Worm (Caenorhabditis elegans): Measurements from ENCODE around the gene hst-2.

DNA sequence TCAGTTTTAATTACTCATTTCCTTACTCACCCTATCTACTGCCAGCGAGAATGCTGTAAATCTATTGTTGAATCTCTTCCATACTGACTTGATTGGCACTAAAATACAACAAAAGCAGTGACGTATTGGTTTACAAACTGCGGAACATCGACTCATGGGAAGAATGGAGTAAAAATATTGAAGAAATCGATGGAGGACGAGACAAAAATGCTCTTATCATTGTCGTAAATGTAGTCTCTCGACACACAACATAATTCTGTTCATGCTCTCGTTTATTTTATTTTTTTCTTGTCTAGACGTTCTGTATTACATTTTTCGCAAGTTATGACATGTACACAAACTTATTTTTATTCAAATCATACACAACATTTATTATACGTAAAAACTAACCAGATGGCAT lies 3.2 kb downstream of the hst-2 start, which contains the start of gene C34F6.11:
- no peak for TF ChIP-seq dao-5 (tag; optimal IDR thresholded peaks at IDR 0.05)
- no peak for TF ChIP-seq him-1 (tag; optimal IDR thresholded peaks at IDR 0.05)
- TF ChIP-seq W03F9.2 (tag; optimal IDR thresholded peaks at IDR 0.05): no peak

Measured in whole organism, L4/young adult.